Worm (Caenorhabditis elegans): ENCODE measurements around the gene gex-3.

- TF ChIP-seq lsy-12 (tag; optimal IDR thresholded peaks at IDR 0.05) (no peak), jun-1 (tag; optimal IDR thresholded peaks at IDR 0.05) (no peak), unc-62 (GFP tag; optimal IDR thresholded peaks at IDR 0.05) (no peak), nhr-76 (tag; optimal IDR thresholded peaks at IDR 0.05) (no peak), ztf-11 (tag; optimal IDR thresholded peaks at IDR 0.05) (no peak)
These were observed 24.2 kb downstream of the gex-3 start, which contains the start of gene col-130 for ce11 chrIV:12428467-12428866.
